Worm (Caenorhabditis elegans): ENCODE measurements around the gene plk-1.

DNA sequence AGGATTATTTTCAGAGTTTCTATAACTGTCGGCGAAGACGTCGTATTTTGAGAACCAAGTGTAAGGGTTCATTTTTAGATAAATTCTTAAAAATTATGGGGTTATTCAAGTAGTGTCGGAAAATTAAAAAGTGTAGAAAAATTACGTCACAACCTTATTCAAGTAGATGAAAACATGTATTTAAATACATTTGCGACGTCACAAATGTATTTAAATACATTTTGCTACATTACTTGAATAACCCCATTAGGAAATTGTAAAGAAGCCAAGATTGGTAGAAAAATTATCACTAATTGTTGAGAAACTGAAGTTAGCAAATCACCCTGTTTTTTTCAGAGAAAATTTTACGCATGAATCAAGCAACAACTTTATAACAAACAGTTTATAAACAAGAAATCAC, 28.0 kb downstream of the plk-1 start:
- TF ChIP-seq ama-1 (optimal IDR thresholded peaks at IDR 0.05), result no peak
- TF ChIP-seq ceh-13 (GFP tag; optimal IDR thresholded peaks at IDR 0.05), result no peak
- no peak for TF ChIP-seq sea-1 (GFP tag; conservative IDR thresholded peaks at IDR 0.05)
- TF ChIP-seq hmg-4 (GFP tag; optimal IDR thresholded peaks at IDR 0.05), result no peak
- no peak for TF ChIP-seq ceh-36 (tag; optimal IDR thresholded peaks at IDR 0.05)
- TF ChIP-seq ets-7 (tag; optimal IDR thresholded peaks at IDR 0.05), result no peak
- TF ChIP-seq tra-4 (tag; optimal IDR thresholded peaks at IDR 0.05), result no peak
- TF ChIP-seq scrt-1 (GFP tag; IDR thresholded peaks at IDR 0.05), result no peak
- TF ChIP-seq flt-1 (GFP tag; IDR thresholded peaks at IDR 0.05), result no peak
- TF ChIP-seq F13C5.2 (tag; optimal IDR thresholded peaks at IDR 0.05), result no peak
- TF ChIP-seq hnd-1 (tag; optimal IDR thresholded peaks at IDR 0.05), result no peak
- no peak for TF ChIP-seq hmbx-1 (tag; optimal IDR thresholded peaks at IDR 0.05)
- no peak for TF ChIP-seq tbx-37 (GFP tag; conservative IDR thresholded peaks at IDR 0.05)
